Fruit fly (Drosophila melanogaster) S2 (cell line): ENCODE measurements around the gene CG43062.

Experiments used
- CG8478 ChIP-seq: fragments of >200 bp; optimal IDR thresholded peaks from 2 replicates; lab custom pipeline; 2018
- CTCF ChIP-seq, 2 experiments: fragments of >200 bp; optimal IDR thresholded peaks; 2 replicates each; lab custom pipeline; 2018

CG43062 gene

DNA sequence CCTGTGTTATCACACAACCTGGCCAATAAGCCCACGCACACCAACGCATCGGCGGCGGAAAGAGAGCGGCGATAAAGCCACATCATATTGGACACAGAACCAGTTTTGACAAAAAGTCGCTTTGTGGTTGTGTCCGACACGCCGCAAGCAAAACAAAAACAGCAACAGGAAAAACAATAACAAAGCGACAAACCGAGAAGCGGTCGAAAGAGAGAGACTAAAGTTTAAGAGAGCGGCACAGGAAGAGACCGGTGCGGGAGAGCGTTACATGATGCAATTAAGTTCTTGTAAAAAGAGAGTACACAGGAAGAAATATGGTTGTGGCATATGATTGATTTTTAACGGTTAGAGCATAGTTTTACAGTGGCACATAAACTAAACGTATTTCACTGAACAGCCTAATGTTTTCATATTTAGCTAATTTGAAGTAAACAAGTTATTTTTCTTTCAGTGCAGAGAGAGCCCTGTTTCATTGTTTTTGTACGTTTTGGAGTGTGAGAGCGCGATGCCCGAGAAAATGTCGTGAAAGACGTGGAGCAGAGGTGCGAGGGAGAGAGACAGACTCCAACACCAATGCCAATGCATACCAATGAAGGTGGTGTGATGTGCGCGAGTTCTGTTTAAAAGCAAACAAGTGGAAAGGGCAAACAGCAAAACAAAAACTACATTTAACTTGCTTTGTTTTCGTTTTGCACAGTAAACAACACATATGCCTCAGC, 10.7 kb downstream of the CG43062 start:
- TF ChIP-seq CG8478 (lab: Kevin White, UChicago) (no peak), CTCF (optimal IDR thresholded peaks at IDR 0.05; lab: Kevin White, UChicago) (no peak)

dm6 chr3R:11761718-11762117, 11.6 kb downstream of the CG43062 start:
- no peak for TF ChIP-seq CG8478 (lab: Kevin White, UChicago)
- TF ChIP-seq CTCF (optimal IDR thresholded peaks at IDR 0.05; lab: Kevin White, UChicago), result no peak

DNA sequence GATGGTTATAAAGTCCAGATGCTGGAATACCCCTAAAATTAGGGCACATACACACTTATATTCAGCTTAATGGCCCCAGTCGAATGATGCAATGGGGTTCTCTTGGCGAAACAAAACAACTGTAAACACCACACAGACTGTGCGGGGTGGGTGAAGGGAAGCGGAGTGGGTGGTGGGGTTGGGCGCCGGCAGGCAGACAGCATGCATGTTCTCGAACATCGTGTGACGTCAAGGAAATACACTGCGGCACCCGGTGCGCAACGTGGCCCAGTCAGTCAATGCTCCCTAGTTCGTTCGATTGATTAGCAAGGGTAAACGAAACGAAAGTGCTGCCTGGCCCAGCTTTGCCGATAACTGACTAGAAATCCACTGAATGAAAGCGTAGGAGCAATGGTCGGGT, 12.4 kb downstream of the CG43062 start:
- TF ChIP-seq CTCF (optimal IDR thresholded peaks at IDR 0.05; lab: Kevin White, UChicago) (no peak), CG8478 (lab: Kevin White, UChicago) (no peak)

dm6 chr3R:11763494-11764278, 13.6 kb downstream of the CG43062 start:
- TF ChIP-seq CG8478 (lab: Kevin White, UChicago), result no peak
- TF ChIP-seq CTCF (optimal IDR thresholded peaks at IDR 0.05; lab: Kevin White, UChicago), result no peak

- peak; percentile 85 to 90 for TF ChIP-seq CTCF (optimal IDR thresholded peaks at IDR 0.05; lab: Kevin White, UChicago)
- TF ChIP-seq CG8478 (lab: Kevin White, UChicago), result no peak
Measured at dm6 chr3R:11764279-11764880, 14.2 kb downstream of the CG43062 start, which contains the start of gene Lk6. Gene Lk6, minus strand, starts transcription at chr3R:11764457.

DNA sequence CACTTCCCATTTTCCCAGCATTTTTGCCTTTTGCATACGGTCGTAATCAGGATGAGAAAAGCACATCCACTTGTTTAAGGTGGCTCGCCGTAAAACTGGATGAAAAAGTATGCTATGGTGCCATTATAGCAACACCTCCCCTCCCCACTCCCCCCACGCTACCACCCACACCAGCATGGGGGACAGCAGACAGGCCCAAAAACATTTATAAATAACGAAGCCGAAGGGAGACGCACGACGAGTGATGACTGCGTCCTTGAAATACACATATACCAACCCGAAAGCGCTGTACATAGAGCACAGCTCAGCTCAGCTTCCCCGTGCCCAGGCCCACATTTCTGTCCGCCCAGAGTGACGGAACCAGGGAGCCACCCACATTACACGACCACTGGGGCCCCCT, 20.6 kb downstream of the CG43062 start:
- no peak for TF ChIP-seq CG8478 (lab: Kevin White, UChicago)
- no peak for TF ChIP-seq CTCF (optimal IDR thresholded peaks at IDR 0.05; lab: Kevin White, UChicago)

DNA sequence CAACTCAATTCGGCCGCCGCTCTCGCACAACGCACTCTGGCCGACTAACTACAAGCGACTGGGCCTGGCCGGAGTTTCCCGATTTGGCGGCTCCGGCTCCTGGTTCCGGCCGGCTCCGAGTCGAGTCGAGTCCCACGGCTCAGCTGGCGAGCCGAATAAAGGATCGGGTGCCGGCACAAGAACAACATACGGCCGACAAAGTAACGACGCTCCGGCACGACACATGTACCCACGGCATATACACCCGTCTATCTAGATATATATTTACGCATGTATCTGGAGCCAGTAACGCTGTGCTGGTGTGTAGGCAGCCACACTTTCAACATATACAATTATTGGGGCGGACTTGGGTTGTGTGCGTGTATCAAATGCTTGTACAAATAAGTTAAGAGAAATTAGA, 21.4 kb downstream of the CG43062 start:
- TF ChIP-seq CTCF (optimal IDR thresholded peaks at IDR 0.05; lab: Kevin White, UChicago) (no peak), CG8478 (lab: Kevin White, UChicago) (no peak)

DNA sequence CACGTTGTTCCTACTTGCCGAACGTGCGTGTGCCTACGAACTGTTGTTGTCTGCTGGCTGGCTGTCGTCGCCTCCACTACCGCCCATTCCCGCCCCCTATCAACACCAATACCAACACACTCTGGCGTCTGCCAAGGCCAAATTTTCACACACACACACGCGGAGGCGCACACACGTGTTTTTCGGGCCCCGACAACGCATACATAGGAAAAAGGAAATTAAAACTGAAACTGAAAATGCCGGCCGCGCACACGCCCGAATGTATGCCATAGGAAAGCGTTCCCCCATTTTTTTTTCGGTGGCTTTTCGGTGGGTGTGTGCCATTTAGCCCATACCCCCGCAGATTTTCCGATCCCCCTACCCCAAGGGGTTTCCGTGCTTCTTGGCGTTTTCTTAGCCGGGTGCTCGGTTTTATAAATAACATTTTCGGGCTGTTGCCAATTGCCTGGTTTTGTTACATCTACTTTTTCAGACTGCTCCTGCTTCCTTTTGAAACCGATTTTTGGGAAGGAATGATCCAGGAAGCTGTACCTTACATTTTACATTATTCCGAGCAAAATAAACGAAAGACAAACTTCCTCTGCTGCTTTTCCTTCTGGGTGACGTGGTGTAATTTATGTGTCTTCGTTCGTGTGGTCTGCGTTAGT, 22.2 kb downstream of the CG43062 start:
- TF ChIP-seq CG8478 (lab: Kevin White, UChicago), result no peak
- no peak for TF ChIP-seq CTCF (optimal IDR thresholded peaks at IDR 0.05; lab: Kevin White, UChicago)

- TF ChIP-seq CG8478 (lab: Kevin White, UChicago) (no peak), CTCF (optimal IDR thresholded peaks at IDR 0.05; lab: Kevin White, UChicago) (no peak)
Measured at dm6 chr3R:11773325-11773998, 23.3 kb downstream of the CG43062 start.

DNA sequence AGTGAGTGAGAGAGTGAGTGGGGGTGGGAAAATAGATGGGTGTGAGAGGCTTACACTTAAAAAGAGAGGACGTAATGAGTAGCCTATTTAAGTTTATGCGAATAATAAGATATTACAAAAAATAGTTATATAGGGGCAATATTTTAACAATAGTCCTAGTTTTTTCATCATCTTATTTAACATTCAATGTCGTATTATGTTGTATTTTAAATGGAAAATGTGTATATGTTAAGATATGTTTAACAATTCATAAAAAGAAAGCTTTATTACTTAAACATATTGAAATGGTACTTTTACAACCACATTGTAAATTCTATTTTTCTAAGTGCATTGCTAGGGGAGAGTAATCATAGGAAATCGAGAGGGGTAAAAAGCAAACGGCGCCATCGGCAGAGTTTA, 23.9 kb downstream of the CG43062 start:
- no peak for TF ChIP-seq CTCF (optimal IDR thresholded peaks at IDR 0.05; lab: Kevin White, UChicago)

- TF ChIP-seq CTCF (optimal IDR thresholded peaks at IDR 0.05; lab: Kevin White, UChicago), result no peak
- TF ChIP-seq CG8478 (lab: Kevin White, UChicago), result no peak
Measured at dm6 chr3R:11775207-11775606, 25.1 kb downstream of the CG43062 start.

dm6 chr3R:11776068-11776767, 26.1 kb downstream of the CG43062 start:
- no peak for TF ChIP-seq CTCF (optimal IDR thresholded peaks at IDR 0.05; lab: Kevin White, UChicago)
- no peak for TF ChIP-seq CG8478 (lab: Kevin White, UChicago)

DNA sequence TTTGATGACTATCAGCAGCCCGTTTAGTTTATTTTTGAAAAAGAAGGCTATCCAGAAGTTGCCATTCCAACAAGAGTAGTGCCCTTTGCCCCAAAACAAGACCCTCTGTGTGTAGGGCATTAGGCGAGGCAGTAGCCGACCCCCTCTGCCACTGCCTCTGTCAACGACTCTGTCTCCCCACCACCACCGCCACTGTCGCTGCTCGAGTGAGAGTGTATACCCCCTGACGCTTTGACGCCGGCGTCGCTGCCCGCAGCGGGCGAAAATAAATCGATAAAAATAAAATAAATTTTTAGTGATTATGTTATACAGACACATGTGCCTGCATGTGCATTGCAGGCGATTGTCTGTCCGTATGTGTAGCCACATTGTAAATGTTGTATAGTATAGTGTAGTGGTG, 26.9 kb downstream of the CG43062 start:
- TF ChIP-seq CTCF (optimal IDR thresholded peaks at IDR 0.05; lab: Kevin White, UChicago) (no peak), CG8478 (lab: Kevin White, UChicago) (no peak)
